Worm (Caenorhabditis elegans): ENCODE data around the gene pgap-2.

- TF ChIP-seq blmp-1 (tag; optimal IDR thresholded peaks at IDR 0.05; ENCODE audit: insufficient read depth) (no peak), unc-62 (GFP tag; optimal IDR thresholded peaks at IDR 0.05) (no peak), ztf-4 (tag; optimal IDR thresholded peaks at IDR 0.05) (no peak), nhr-12 (tag; optimal IDR thresholded peaks at IDR 0.05) (no peak), elt-3 (tag; optimal IDR thresholded peaks at IDR 0.05) (no peak), nhr-23 (tag; optimal IDR thresholded peaks at IDR 0.05) (no peak), Y55F3AM.14 (GFP tag; optimal IDR thresholded peaks at IDR 0.05) (no peak), nhr-11 (tag; optimal IDR thresholded peaks at IDR 0.05) (no peak), mdl-1 (tag; optimal IDR thresholded peaks at IDR 0.05) (no peak), ztf-1 (GFP tag; conservative IDR thresholded peaks at IDR 0.05) (no peak), snpc-4 (tag; optimal IDR thresholded peaks at IDR 0.05) (no peak), zag-1 (tag; optimal IDR thresholded peaks at IDR 0.05) (no peak), aly-2 (tag; optimal IDR thresholded peaks at IDR 0.05) (no peak)
These were observed 17.0 kb upstream of the pgap-2 start, which contains the start of gene tag-243 for ce11 chrIII:4688356-4688755.
